Fruit fly (Drosophila melanogaster) whole organism, embryonic: Measurements from ENCODE around the gene Mkp3.

Experiments used
- CG12104 ChIP-seq: fragments of 200-800 bp; sonication (Bioruptor generic); optimal IDR thresholded peaks from 3 replicates; lab custom pipeline; 2016; ENCODE audit warnings: missing biosample characterization, missing genetic modification characterization
- CG12942 ChIP-seq: fragments of 200-800 bp; sonication (Bioruptor generic); optimal IDR thresholded peaks from 3 replicates; lab custom pipeline; 2016; ENCODE audit warnings: missing biosample characterization, missing genetic modification characterization
- CG14860 ChIP-seq: fragments of 200-800 bp; sonication (Bioruptor generic); IDR thresholded peaks from 3 replicates; pipeline ENCODE4 v1.3.6; 2022; ENCODE audit warnings: missing biosample characterization, missing genetic modification characterization; ENCODE audit not compliant: partially characterized antibody
- CG1529 ChIP-seq: fragments of 200-800 bp; sonication (Bioruptor generic); optimal IDR thresholded peaks from 3 replicates; lab custom pipeline; 2018; ENCODE audit warnings: missing biosample characterization, missing genetic modification characterization
- CG17385 ChIP-seq: fragments of 200-800 bp; sonication (Bioruptor generic); optimal IDR thresholded peaks from 3 replicates; lab custom pipeline; 2018; ENCODE audit warnings: missing biosample characterization, mild to moderate bottlenecking, missing genetic modification characterization
- CG18599 ChIP-seq: fragments of 200-800 bp; sonication (Bioruptor generic); optimal IDR thresholded peaks from 3 replicates; lab custom pipeline; 2017; ENCODE audit warnings: missing biosample characterization, missing genetic modification characterization, mild to moderate bottlenecking, moderate library complexity, missing genetic modification reagents
- CG2875 ChIP-seq: fragments of 200-800 bp; sonication (Bioruptor generic); optimal IDR thresholded peaks from 2 replicates; lab custom pipeline; 2017; ENCODE audit warnings: missing biosample characterization, mild to moderate bottlenecking, missing genetic modification characterization, missing genetic modification reagents
- CG4424 ChIP-seq: fragments of 200-800 bp; sonication (Bioruptor generic); optimal IDR thresholded peaks from 3 replicates; lab custom pipeline; 2016; ENCODE audit warnings: missing biosample characterization, missing genetic modification characterization
- CG4730 ChIP-seq: fragments of 200-800 bp; sonication (Bioruptor generic); IDR thresholded peaks from 2 replicates; pipeline ENCODE4 v1.3.6; 2022; ENCODE audit warnings: missing biosample characterization, missing genetic modification characterization
- CG6272 ChIP-seq: fragments of 200-800 bp; sonication (Bioruptor generic); IDR thresholded peaks from 2 replicates; pipeline ENCODE4 v1.3.6; 2022; ENCODE audit warnings: missing biosample characterization, missing genetic modification characterization
- CG6765 ChIP-seq: fragments of 200-800 bp; sonication (Bioruptor generic); optimal IDR thresholded peaks from 3 replicates; lab custom pipeline; 2017; ENCODE audit warnings: missing biosample characterization, mild to moderate bottlenecking, missing genetic modification characterization
- CG6791 ChIP-seq: fragments of 200-800 bp; sonication (Bioruptor generic); IDR thresholded peaks from 3 replicates; pipeline ENCODE4 v1.3.6; 2022; ENCODE audit warnings: missing biosample characterization, missing genetic modification characterization; ENCODE audit not compliant: partially characterized antibody
- CG9609 ChIP-seq: fragments of 200-800 bp; sonication (Bioruptor generic); optimal IDR thresholded peaks from 3 replicates; lab custom pipeline; 2016; ENCODE audit warnings: missing biosample characterization, missing genetic modification characterization
- D19A ChIP-seq: fragments of 200-800 bp; optimal IDR thresholded peaks from 3 replicates; lab custom pipeline; 2019; ENCODE audit warnings: missing biosample characterization, mild to moderate bottlenecking, missing genetic modification characterization, moderate library complexity
- HLH3B ChIP-seq: fragments of 200-800 bp; sonication (Bioruptor generic); IDR thresholded peaks from 2 replicates; pipeline ENCODE4 v1.3.6; 2022; ENCODE audit warnings: missing biosample characterization, missing genetic modification characterization
- Hsf ChIP-seq: fragments of 200-800 bp; sonication (Bioruptor generic); optimal IDR thresholded peaks from 3 replicates; lab custom pipeline; 2016; ENCODE audit warnings: missing biosample characterization, missing genetic modification characterization
- MTF-1 ChIP-seq: fragments of 200-800 bp; sonication (Bioruptor generic); optimal IDR thresholded peaks from 2 replicates; lab custom pipeline; 2018; ENCODE audit warnings: missing biosample characterization, mild to moderate bottlenecking, missing genetic modification characterization, borderline replicate concordance
- Med ChIP-seq: fragments of 200-800 bp; sonication (Bioruptor generic); peaks from one replicate; lab custom pipeline; 2016; ENCODE audit warnings: missing biosample characterization, missing genetic modification characterization, mild to moderate bottlenecking, inconsistent platforms, moderate library complexity
- Optix ChIP-seq: fragments of 200-800 bp; sonication (Bioruptor generic); IDR thresholded peaks from 3 replicates; pipeline ENCODE4 v1.3.6; 2022; ENCODE audit warnings: missing biosample characterization, missing genetic modification characterization
- TFAM ChIP-seq: fragments of 200-800 bp; sonication (Bioruptor generic); optimal IDR thresholded peaks from 2 replicates; lab custom pipeline; 2017; ENCODE audit warnings: missing biosample characterization, missing genetic modification characterization, inconsistent platforms
- al ChIP-seq: fragments of 200-800 bp; sonication (Bioruptor generic); IDR thresholded peaks from 2 replicates; pipeline ENCODE4 v1.3.6; 2022; ENCODE audit warnings: missing biosample characterization, missing genetic modification characterization
- bcd ChIP-seq: fragments of 200-800 bp; sonication (Bioruptor generic); optimal IDR thresholded peaks from 2 replicates; lab custom pipeline; 2017; ENCODE audit warnings: missing biosample characterization, mild to moderate bottlenecking, missing genetic modification characterization
- bigmax ChIP-seq: fragments of 200-800 bp; sonication (Bioruptor generic); optimal IDR thresholded peaks from 2 replicates; lab custom pipeline; 2018; ENCODE audit warnings: missing biosample characterization, mild to moderate bottlenecking, missing genetic modification characterization
- caup ChIP-seq: fragments of 200-800 bp; sonication (Bioruptor generic); optimal IDR thresholded peaks from 3 replicates; lab custom pipeline; 2017; ENCODE audit warnings: missing biosample characterization, mild to moderate bottlenecking, missing genetic modification characterization, moderate library complexity; ENCODE audit not compliant: severe bottlenecking
- chinmo ChIP-seq: fragments of 200-800 bp; sonication (Bioruptor generic); IDR thresholded peaks from 4 replicates; pipeline ENCODE4 v1.3.6; 2022; ENCODE audit warnings: missing biosample characterization, missing genetic modification characterization; ENCODE audit not compliant: partially characterized antibody
- disco-r ChIP-seq: fragments of 200-800 bp; sonication (Bioruptor generic); optimal IDR thresholded peaks from 2 replicates; lab custom pipeline; 2016; ENCODE audit warnings: missing biosample characterization, missing genetic modification characterization
- ems ChIP-seq: fragments of 200-800 bp; sonication (Bioruptor generic); optimal IDR thresholded peaks from 3 replicates; lab custom pipeline; 2016; ENCODE audit warnings: missing biosample characterization, missing genetic modification characterization
- gfzf ChIP-seq: fragments of 200-800 bp; sonication (Bioruptor generic); optimal IDR thresholded peaks from 2 replicates; lab custom pipeline; 2016; ENCODE audit warnings: missing biosample characterization, mild to moderate bottlenecking, missing genetic modification characterization, moderate library complexity
- gro ChIP-seq: fragments of 200-800 bp; sonication (Bioruptor generic); optimal IDR thresholded peaks from 2 replicates; lab custom pipeline; 2016; ENCODE audit warnings: missing biosample characterization, missing genetic modification characterization
- her ChIP-seq: fragments of 200-800 bp; sonication (Bioruptor generic); optimal IDR thresholded peaks from 2 replicates; lab custom pipeline; 2016; ENCODE audit warnings: missing biosample characterization, missing genetic modification characterization
- knrl ChIP-seq: fragments of 200-800 bp; sonication (Bioruptor generic); IDR thresholded peaks from 3 replicates; pipeline ENCODE4 v1.3.6; 2022; ENCODE audit warnings: missing biosample characterization, missing genetic modification characterization; ENCODE audit not compliant: partially characterized antibody
- lbe ChIP-seq: fragments of 200-800 bp; sonication (Bioruptor generic); optimal IDR thresholded peaks from 2 replicates; lab custom pipeline; 2016; ENCODE audit warnings: missing biosample characterization, mild to moderate bottlenecking, missing genetic modification characterization
- nerfin-1 ChIP-seq: fragments of 200-800 bp; sonication (Bioruptor generic); optimal IDR thresholded peaks from 3 replicates; lab custom pipeline; 2019; ENCODE audit warnings: missing biosample characterization, mild to moderate bottlenecking, missing genetic modification characterization, moderate library complexity
- oc ChIP-seq: fragments of 200-800 bp; sonication (Bioruptor generic); optimal IDR thresholded peaks from 2 replicates; lab custom pipeline; 2018; ENCODE audit warnings: missing biosample characterization, mild to moderate bottlenecking, missing genetic modification characterization, moderate library complexity
- otp ChIP-seq: fragments of 200-800 bp; sonication (Bioruptor generic); IDR thresholded peaks from 3 replicates; pipeline ENCODE4, ENCODE4 v1.3.6; 2022; ENCODE audit warnings: missing biosample characterization, missing genetic modification characterization
- pita ChIP-seq: fragments of 200-800 bp; sonication (Bioruptor generic); optimal IDR thresholded peaks from 2 replicates; lab custom pipeline; 2017; ENCODE audit warnings: missing biosample characterization, mild to moderate bottlenecking, missing genetic modification characterization
- pnt ChIP-seq: fragments of 200-800 bp; sonication (Bioruptor generic); optimal IDR thresholded peaks from 3 replicates; lab custom pipeline; 2016; ENCODE audit warnings: missing biosample characterization, missing genetic modification characterization
- psq ChIP-seq: fragments of 200-800 bp; sonication (Bioruptor generic); optimal IDR thresholded peaks from 2 replicates; lab custom pipeline; 2017; ENCODE audit warnings: missing biosample characterization, missing genetic modification characterization
- row ChIP-seq: fragments of 200-800 bp; sonication (Bioruptor generic); IDR thresholded peaks from 3 replicates; pipeline ENCODE4 v1.3.6; 2022; ENCODE audit warnings: missing biosample characterization, missing genetic modification characterization
- sc ChIP-seq, 3 experiments: fragments of >200 bp in 2 of 3; fragments of 200-800 bp in 1 of 3; sonication (Bioruptor generic) in 1 of 3; optimal IDR thresholded peaks; 2 replicates in 2 of 3; 3 replicates in 1 of 3; lab custom pipeline; 2017; ENCODE audit warnings: mild to moderate bottlenecking in 1 of 3, missing biosample characterization in 1 of 3, missing genetic modification characterization in 1 of 3, missing genetic modification reagents in 1 of 3
- sens ChIP-seq: fragments of 200-800 bp; sonication (Bioruptor generic); peaks from one replicate; lab custom pipeline; 2016; ENCODE audit warnings: missing biosample characterization, missing genetic modification characterization
- slbo ChIP-seq: fragments of 200-800 bp; sonication (Bioruptor generic); IDR thresholded peaks from 2 replicates; pipeline ENCODE4 v1.3.6; 2022; ENCODE audit warnings: missing biosample characterization, missing genetic modification characterization
- sug ChIP-seq: fragments of 200-800 bp; optimal IDR thresholded peaks from 2 replicates; lab custom pipeline; 2019; ENCODE audit warnings: missing biosample characterization, mild to moderate bottlenecking, missing genetic modification characterization, moderate library complexity
- tap ChIP-seq: fragments of 200-800 bp; optimal IDR thresholded peaks from 3 replicates; lab custom pipeline; 2019; ENCODE audit warnings: missing biosample characterization, mild to moderate bottlenecking, missing genetic modification characterization, moderate library complexity

Gene Mkp3

DNA sequence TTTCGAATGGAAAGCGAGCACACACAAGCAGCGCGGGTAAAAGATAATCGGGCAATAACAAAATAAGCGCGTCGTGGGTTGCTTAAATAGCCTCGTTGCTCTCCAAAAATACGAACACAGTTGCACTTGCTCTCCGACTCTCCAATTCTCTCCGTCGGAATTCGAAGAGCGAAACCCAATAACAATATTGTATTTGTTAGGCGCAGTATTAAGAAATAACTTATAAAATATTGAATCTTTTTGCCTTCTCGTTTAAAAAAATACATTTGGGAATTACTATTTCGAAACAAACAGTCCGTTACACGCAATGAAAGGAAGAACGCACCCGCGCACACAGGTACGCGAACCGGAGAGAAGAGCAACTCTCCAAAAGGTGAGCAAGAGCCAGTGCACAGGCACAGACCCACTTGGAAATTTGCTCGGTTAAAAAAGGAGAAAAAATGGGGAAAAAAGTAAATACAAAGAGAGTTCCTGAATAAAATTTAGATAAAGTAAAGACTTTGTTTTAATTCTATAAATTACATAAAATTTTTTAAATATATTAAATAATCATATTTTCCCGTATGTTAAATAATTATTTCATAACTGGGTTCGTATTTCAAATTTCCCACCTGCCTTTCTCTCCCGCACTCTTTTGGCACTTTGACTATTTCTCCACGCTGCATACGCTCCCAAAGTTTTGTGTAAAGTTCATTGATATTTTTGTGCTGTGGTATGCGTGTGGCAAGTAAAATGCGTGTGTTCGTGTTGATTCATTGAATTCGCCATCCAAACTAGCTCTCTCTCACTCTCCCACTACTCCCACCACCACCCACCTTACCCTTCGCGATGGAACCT, at the start of gene Mkp3 (continued):
- peak; percentile 83 for TF ChIP-seq CG6272 (GFP tag; lab: Robert Waterston, UW)
- no peak for TF ChIP-seq disco-r
- peak; percentile 5 for TF ChIP-seq ems (GFP tag; lab: Kevin White, UChicago)
- peak; percentile 63 for TF ChIP-seq lbe
- TF ChIP-seq row (GFP tag; lab: Robert Waterston, UW): peak; percentile 97
- peak; percentile 65 for TF ChIP-seq MTF-1 (GFP tag; lab: Kevin White, UChicago)
- peak; percentile 82 for TF ChIP-seq CG1529
- peak; percentile 92 for TF ChIP-seq slbo (GFP tag; lab: Robert Waterston, UW)
- TF ChIP-seq chinmo (GFP tag; lab: Robert Waterston, UW): peak; percentile 82; the same call in 2 of the 4 replicates
- no peak for TF ChIP-seq bigmax (GFP tag; lab: Kevin White, UChicago)
- peak; percentile 19 for TF ChIP-seq CG9609
- peak; percentile 78 for TF ChIP-seq CG12104 (GFP tag; lab: Kevin White, UChicago)
- TF ChIP-seq al (GFP tag; lab: Robert Waterston, UW): peak; percentile 86
- peak; percentile 34 for TF ChIP-seq Hsf (GFP tag; lab: Kevin White, UChicago)
- peak; percentile 79 for TF ChIP-seq nerfin-1 (tag; lab: Kevin White, UChicago)
- peak; percentile 92 for TF ChIP-seq bcd (GFP tag; lab: Kevin White, UChicago)
- peak; percentile 87 for TF ChIP-seq tap (tag; lab: Kevin White, UChicago)
- peak; percentile 48 for TF ChIP-seq psq (GFP tag; lab: Kevin White, UChicago)
- TF ChIP-seq pita (GFP tag; lab: Kevin White, UChicago): no peak
- TF ChIP-seq Optix (GFP tag; lab: Robert Waterston, UW): peak; percentile 73; the same call in 1 of the 3 replicates
- peak; percentile 47; the same call in 1 of the 3 replicates for TF ChIP-seq otp
- peak; percentile 58 for TF ChIP-seq CG2875 (GFP tag; lab: Kevin White, UChicago)
- no peak for TF ChIP-seq CG6791
- no peak for TF ChIP-seq her (GFP tag; lab: Kevin White, UChicago)
- TF ChIP-seq gfzf (GFP tag; lab: Kevin White, UChicago): no peak
- peak; percentile 79 for TF ChIP-seq oc (tag; lab: Kevin White, UChicago)
- peak; percentile 78 for TF ChIP-seq CG4424
- no peak for TF ChIP-seq gro
- peak; percentile 89 for TF ChIP-seq CG6765 (GFP tag; lab: Kevin White, UChicago)
- TF ChIP-seq sug (tag; lab: Kevin White, UChicago): peak; percentile 90
- no peak for TF ChIP-seq CG14860 (GFP tag; lab: Robert Waterston, UW)
- TF ChIP-seq CG12942 (GFP tag; lab: Kevin White, UChicago): peak; percentile 67
- TF ChIP-seq knrl (GFP tag; lab: Robert Waterston, UW): no peak; the same call in 2 of the 3 replicates
- peak; percentile 92 for TF ChIP-seq HLH3B (GFP tag; lab: Robert Waterston, UW)
- TF ChIP-seq CG4730 (GFP tag; lab: Robert Waterston, UW): peak; percentile 79
- peak; percentile 75 for TF ChIP-seq sens (GFP tag; lab: Kevin White, UChicago)
- peak; percentile 97 for TF ChIP-seq CG18599 (GFP tag; lab: Kevin White, UChicago)
- no peak for TF ChIP-seq sc (optimal IDR thresholded peaks at IDR 0.05; lab: Kevin White, UChicago)
- TF ChIP-seq sc (GFP tag; optimal IDR thresholded peaks at IDR 0.05; lab: Kevin White, UChicago): peak; percentile 65
- TF ChIP-seq TFAM (GFP tag; lab: Kevin White, UChicago): no peak
- TF ChIP-seq CG17385 (GFP tag; lab: Kevin White, UChicago): peak; percentile 85
- TF ChIP-seq Med: peak; percentile 86
- TF ChIP-seq caup (GFP tag; lab: Kevin White, UChicago): peak; percentile 92
- TF ChIP-seq D19A: peak; percentile 86
- TF ChIP-seq pnt (GFP tag; lab: Kevin White, UChicago): no peak
